Worm (Caenorhabditis elegans): ENCODE measurements around the gene T25B6.3.

ce11 chrX:8987828-8988227, 39.6 kb upstream of the T25B6.3 start, which contains the start of gene twk-18:
- TF ChIP-seq hrde-1 (tag; optimal IDR thresholded peaks at IDR 0.05; ENCODE audit: borderline replicate concordance) (no peak), chd-7 (tag; optimal IDR thresholded peaks at IDR 0.05) (no peak), lin-35 (GFP tag; optimal IDR thresholded peaks at IDR 0.05) (no peak), cebp-1 (GFP tag; IDR thresholded peaks at IDR 0.05) (no peak), cebp-1 (tag; optimal IDR thresholded peaks at IDR 0.05) (no peak), F22D6.2 (tag; optimal IDR thresholded peaks at IDR 0.05) (no peak), D2030.7 (GFP tag; IDR thresholded peaks at IDR 0.05) (no peak)

Data from whole organism, young adult.